Fruit fly (Drosophila melanogaster) whole organism, embryonic: ENCODE results near the gene Usp8.

Experiments
- Antp ChIP-seq: fragments of 200-800 bp; sonication (Bioruptor generic); optimal IDR thresholded peaks from 3 replicates; lab custom pipeline; 2016; ENCODE audit warnings: missing biosample characterization, missing genetic modification characterization
- CG10209 ChIP-seq: fragments of 200-800 bp; sonication (Bioruptor generic); optimal IDR thresholded peaks from 3 replicates; lab custom pipeline; 2017; ENCODE audit warnings: missing biosample characterization, mild to moderate bottlenecking, missing genetic modification characterization, missing genetic modification reagents
- CG10431 ChIP-seq: fragments of 200-800 bp; sonication (Bioruptor generic); optimal IDR thresholded peaks from 3 replicates; lab custom pipeline; 2018; ENCODE audit warnings: missing biosample characterization, mild to moderate bottlenecking, missing genetic modification characterization
- CG10462 ChIP-seq: fragments of 200-800 bp; sonication (Bioruptor generic); optimal IDR thresholded peaks from 2 replicates; lab custom pipeline; 2016; ENCODE audit warnings: missing biosample characterization, missing genetic modification characterization
- CG11456 ChIP-seq: fragments of 200-800 bp; sonication (Bioruptor generic); IDR thresholded peaks from 3 replicates; pipeline ENCODE4 v1.3.6; 2022; ENCODE audit warnings: missing biosample characterization, missing genetic modification characterization
- CG11695 ChIP-seq: fragments of 200-800 bp; sonication (Bioruptor generic); IDR thresholded peaks from 3 replicates; pipeline ENCODE4 v1.3.6; 2022; ENCODE audit warnings: missing biosample characterization, missing genetic modification characterization
- CG11723 ChIP-seq: fragments of 200-800 bp; sonication (Bioruptor generic); optimal IDR thresholded peaks from 2 replicates; lab custom pipeline; 2017; ENCODE audit warnings: missing biosample characterization, mild to moderate bottlenecking, missing genetic modification characterization
- CG12219 ChIP-seq: fragments of 200-800 bp; sonication (Bioruptor generic); optimal IDR thresholded peaks from 3 replicates; lab custom pipeline; 2018; ENCODE audit warnings: missing biosample characterization, mild to moderate bottlenecking, missing genetic modification characterization
- CG13123 ChIP-seq: fragments of 200-800 bp; sonication (Bioruptor generic); optimal IDR thresholded peaks from 2 replicates; lab custom pipeline; 2016; ENCODE audit warnings: missing biosample characterization, missing genetic modification characterization
- CG14014 ChIP-seq: fragments of 200-800 bp; sonication (Bioruptor generic); IDR thresholded peaks from 2 replicates; pipeline ENCODE4 v1.3.6; 2022; ENCODE audit warnings: missing biosample characterization, missing genetic modification characterization
- CG14050 ChIP-seq: fragments of 200-800 bp; sonication (Bioruptor generic); IDR thresholded peaks from 3 replicates; pipeline ENCODE4 v1.3.6; 2022; ENCODE audit warnings: missing biosample characterization, missing genetic modification characterization
- CG14860 ChIP-seq: fragments of 200-800 bp; sonication (Bioruptor generic); IDR thresholded peaks from 3 replicates; pipeline ENCODE4 v1.3.6; 2022; ENCODE audit warnings: missing biosample characterization, missing genetic modification characterization; ENCODE audit not compliant: partially characterized antibody
- CG1647 ChIP-seq: fragments of 200-800 bp; sonication (Bioruptor generic); optimal IDR thresholded peaks from 3 replicates; lab custom pipeline; 2016; ENCODE audit warnings: missing biosample characterization, missing genetic modification characterization
- CG17385 ChIP-seq: fragments of 200-800 bp; sonication (Bioruptor generic); optimal IDR thresholded peaks from 3 replicates; lab custom pipeline; 2018; ENCODE audit warnings: missing biosample characterization, mild to moderate bottlenecking, missing genetic modification characterization
- CG18011 ChIP-seq: fragments of 200-800 bp; sonication (Bioruptor generic); optimal IDR thresholded peaks from 2 replicates; lab custom pipeline; 2017; ENCODE audit warnings: missing biosample characterization, missing genetic modification characterization, mild to moderate bottlenecking, moderate library complexity, missing genotype
- CG2889 ChIP-seq: fragments of 200-800 bp; sonication (Bioruptor generic); IDR thresholded peaks from 3 replicates; pipeline ENCODE4 v1.3.6; 2022; ENCODE audit warnings: missing biosample characterization, missing genetic modification characterization
- CG32532 ChIP-seq: fragments of 200-800 bp; sonication (Bioruptor generic); IDR thresholded peaks from 2 replicates; pipeline ENCODE4 v1.3.6; 2022; ENCODE audit warnings: missing biosample characterization, missing genetic modification characterization
- CG7372 ChIP-seq: fragments of 200-800 bp; sonication (Bioruptor generic); IDR thresholded peaks from 2 replicates; pipeline ENCODE4 v1.3.6; 2022; ENCODE audit warnings: missing biosample characterization, missing genetic modification characterization
- CG7928 ChIP-seq: fragments of 200-800 bp; sonication (Bioruptor generic); optimal IDR thresholded peaks from 2 replicates; lab custom pipeline; 2017; ENCODE audit warnings: missing biosample characterization, mild to moderate bottlenecking, missing genetic modification characterization
- CG8281 ChIP-seq: fragments of 200-800 bp; sonication (Bioruptor generic); optimal IDR thresholded peaks from 2 replicates; lab custom pipeline; 2018; ENCODE audit warnings: missing biosample characterization, mild to moderate bottlenecking, missing genetic modification characterization, moderate library complexity
- Chrac-16 ChIP-seq: fragments of 200-800 bp; sonication (Bioruptor generic); optimal IDR thresholded peaks from 3 replicates; lab custom pipeline; 2016; ENCODE audit warnings: missing biosample characterization, missing genetic modification characterization
- Dbx ChIP-seq: fragments of 200-800 bp; sonication (Bioruptor generic); IDR thresholded peaks from 3 replicates; pipeline ENCODE4 v1.3.6; 2022; ENCODE audit warnings: missing biosample characterization, missing genetic modification characterization
- Dek ChIP-seq: fragments of 200-800 bp; sonication (Bioruptor generic); optimal IDR thresholded peaks from 3 replicates; lab custom pipeline; 2019; ENCODE audit warnings: missing biosample characterization, mild to moderate bottlenecking, missing genetic modification characterization, moderate library complexity
- Dref ChIP-seq: fragments of 200-800 bp; sonication (Bioruptor generic); IDR thresholded peaks from 2 replicates; pipeline ENCODE4 v1.3.6; 2022; ENCODE audit warnings: missing biosample characterization, missing genetic modification characterization
- E2f1 ChIP-seq: fragments of 200-800 bp; sonication (Bioruptor generic); IDR thresholded peaks from 2 replicates; pipeline ENCODE4 v1.3.6; 2022; ENCODE audit warnings: missing biosample characterization, missing genetic modification characterization
- Fer1 ChIP-seq: fragments of 200-800 bp; sonication (Bioruptor generic); optimal IDR thresholded peaks from 2 replicates; lab custom pipeline; 2017; ENCODE audit warnings: missing biosample characterization, mild to moderate bottlenecking, missing genetic modification characterization
- Gug ChIP-seq: fragments of 200-800 bp; sonication (Bioruptor generic); IDR thresholded peaks from 4 replicates; pipeline ENCODE4 v1.3.6; 2022; ENCODE audit warnings: missing biosample characterization, missing genetic modification characterization
- HLH54F ChIP-seq: fragments of 200-800 bp; sonication (Bioruptor generic); optimal IDR thresholded peaks from 3 replicates; lab custom pipeline; 2016; ENCODE audit warnings: missing biosample characterization, missing genetic modification characterization
- MTF-1 ChIP-seq: fragments of 200-800 bp; sonication (Bioruptor generic); optimal IDR thresholded peaks from 2 replicates; lab custom pipeline; 2018; ENCODE audit warnings: missing biosample characterization, mild to moderate bottlenecking, missing genetic modification characterization, borderline replicate concordance
- Meics ChIP-seq: fragments of 200-800 bp; sonication (Bioruptor generic); optimal IDR thresholded peaks from 2 replicates; lab custom pipeline; 2017; ENCODE audit warnings: missing biosample characterization, mild to moderate bottlenecking, missing genetic modification characterization
- Stat92E ChIP-seq, 3 experiments: fragments of >200 bp in 2 of 3; fragments of 200-800 bp in 1 of 3; sonication (Bioruptor generic) in 1 of 3; optimal IDR thresholded peaks; 2 replicates each; lab custom pipeline; 2017 to 2019; ENCODE audit warnings: missing biosample characterization in 3 of 3, missing genetic modification characterization in 3 of 3, mild to moderate bottlenecking in 1 of 3, moderate library complexity in 1 of 3
- Vsx1 ChIP-seq: fragments of 200-800 bp; sonication (Bioruptor generic); optimal IDR thresholded peaks from 2 replicates; lab custom pipeline; 2017; ENCODE audit warnings: missing biosample characterization, mild to moderate bottlenecking, missing genetic modification characterization, missing genetic modification reagents
- YL-1 ChIP-seq: fragments of 200-800 bp; sonication (Bioruptor generic); optimal IDR thresholded peaks from 3 replicates; lab custom pipeline; 2017; ENCODE audit warnings: missing biosample characterization, mild to moderate bottlenecking, missing genetic modification characterization
- cato ChIP-seq: fragments of 200-800 bp; sonication (Bioruptor generic); optimal IDR thresholded peaks from 2 replicates; lab custom pipeline; 2016; ENCODE audit warnings: missing biosample characterization, missing genetic modification characterization, borderline replicate concordance
- ci ChIP-seq: fragments of 200-800 bp; sonication (Bioruptor generic); IDR thresholded peaks from 3 replicates; pipeline ENCODE4 v1.3.6; 2022; ENCODE audit warnings: missing biosample characterization, missing genetic modification characterization
- en ChIP-seq: fragments of 200-800 bp; sonication (Bioruptor generic); optimal IDR thresholded peaks from 2 replicates; lab custom pipeline; 2016; ENCODE audit warnings: missing biosample characterization, missing genetic modification characterization
- klu ChIP-seq: fragments of 200-800 bp; sonication (Bioruptor generic); IDR thresholded peaks from 2 replicates; pipeline ENCODE4 v1.3.6; 2022; ENCODE audit warnings: missing biosample characterization, missing genetic modification characterization
- oc ChIP-seq: fragments of 200-800 bp; sonication (Bioruptor generic); optimal IDR thresholded peaks from 2 replicates; lab custom pipeline; 2018; ENCODE audit warnings: missing biosample characterization, mild to moderate bottlenecking, missing genetic modification characterization, moderate library complexity
- onecut ChIP-seq: fragments of 200-800 bp; sonication (Bioruptor generic); IDR thresholded peaks from 2 replicates; pipeline ENCODE4 v1.3.6; 2022; ENCODE audit warnings: missing biosample characterization, missing genetic modification characterization
- otp ChIP-seq: fragments of 200-800 bp; sonication (Bioruptor generic); IDR thresholded peaks from 3 replicates; pipeline ENCODE4, ENCODE4 v1.3.6; 2022; ENCODE audit warnings: missing biosample characterization, missing genetic modification characterization
- peb ChIP-seq: fragments of 200-800 bp; sonication (Bioruptor generic); IDR thresholded peaks from 2 replicates; pipeline ENCODE4 v1.3.6; 2022; ENCODE audit warnings: missing biosample characterization, missing genetic modification characterization
- pita ChIP-seq: fragments of 200-800 bp; sonication (Bioruptor generic); optimal IDR thresholded peaks from 2 replicates; lab custom pipeline; 2017; ENCODE audit warnings: missing biosample characterization, mild to moderate bottlenecking, missing genetic modification characterization
- ranshi ChIP-seq: fragments of 200-800 bp; sonication (Bioruptor generic); IDR thresholded peaks from 2 replicates; pipeline ENCODE4 v1.3.6; 2022; ENCODE audit warnings: missing biosample characterization, missing genetic modification characterization
- run ChIP-seq: fragments of 200-800 bp; sonication (Bioruptor generic); optimal IDR thresholded peaks from 3 replicates; lab custom pipeline; 2018; ENCODE audit warnings: missing biosample characterization, mild to moderate bottlenecking, missing genetic modification characterization
- shn ChIP-seq: fragments of 200-800 bp; sonication (Bioruptor generic); optimal IDR thresholded peaks from 3 replicates; lab custom pipeline; 2016; ENCODE audit warnings: missing biosample characterization, missing genetic modification characterization
- sug ChIP-seq: fragments of 200-800 bp; optimal IDR thresholded peaks from 2 replicates; lab custom pipeline; 2019; ENCODE audit warnings: missing biosample characterization, mild to moderate bottlenecking, missing genetic modification characterization, moderate library complexity
- tup ChIP-seq: fragments of 200-800 bp; sonication (Bioruptor generic); optimal IDR thresholded peaks from 2 replicates; lab custom pipeline; 2016; ENCODE audit warnings: missing biosample characterization, mild to moderate bottlenecking, missing genetic modification characterization, moderate library complexity
- wdn ChIP-seq: fragments of 200-800 bp; sonication (Bioruptor generic); IDR thresholded peaks from 2 replicates; pipeline ENCODE4 v1.3.6; 2022; ENCODE audit warnings: missing biosample characterization, missing genetic modification characterization
- z ChIP-seq: fragments of 200-800 bp; sonication (Bioruptor generic); IDR thresholded peaks from 3 replicates; pipeline ENCODE4 v1.3.6; 2022; ENCODE audit warnings: missing biosample characterization, missing genetic modification characterization
- zfh2 ChIP-seq: fragments of 200-800 bp; sonication (Bioruptor generic); optimal IDR thresholded peaks from 2 replicates; lab custom pipeline; 2016; ENCODE audit warnings: missing biosample characterization, missing genetic modification characterization

Gene Usp8

dm6 chr3R:21156572-21157480 is 22.8 kb downstream of the Usp8 start (continued):
- TF ChIP-seq Vsx1: peak; percentile 79
- TF ChIP-seq CG10209 (GFP tag; lab: Kevin White, UChicago): no peak
- peak; percentile 83 for TF ChIP-seq CG17385 (GFP tag; lab: Kevin White, UChicago)
- no peak for TF ChIP-seq klu (GFP tag; lab: Robert Waterston, UW)
- no peak; the same call in 2 of the 3 replicates for TF ChIP-seq CG14050 (GFP tag; lab: Robert Waterston, UW)
- no peak for TF ChIP-seq Gug (GFP tag; lab: Robert Waterston, UW)
- TF ChIP-seq z (GFP tag; lab: Robert Waterston, UW): no peak
- TF ChIP-seq CG10462 (GFP tag; lab: Kevin White, UChicago): no peak
- TF ChIP-seq CG2889 (GFP tag; lab: Robert Waterston, UW): no peak
- TF ChIP-seq CG7928 (GFP tag; lab: Kevin White, UChicago): no peak
- no peak for TF ChIP-seq Chrac-16 (GFP tag; lab: Kevin White, UChicago)
- no peak for TF ChIP-seq Stat92E (GFP tag; optimal IDR thresholded peaks at IDR 0.05; lab: Kevin White, UChicago)
- no peak for TF ChIP-seq cato (GFP tag; lab: Kevin White, UChicago)
- TF ChIP-seq MTF-1 (GFP tag; lab: Kevin White, UChicago): no peak
- no peak for TF ChIP-seq run (tag; lab: Kevin White, UChicago)
- TF ChIP-seq tup (GFP tag; lab: Kevin White, UChicago): no peak
- TF ChIP-seq ranshi (GFP tag; lab: Robert Waterston, UW): no peak
- TF ChIP-seq wdn (GFP tag; lab: Robert Waterston, UW): no peak
- no peak for TF ChIP-seq CG11695
- TF ChIP-seq CG8281 (tag; lab: Kevin White, UChicago): no peak
- no peak for TF ChIP-seq Antp (GFP tag; lab: Kevin White, UChicago)
- peak; percentile 24 for TF ChIP-seq oc (tag; lab: Kevin White, UChicago)
- 0 out of 3 replicates have a peak, but pooled peaks have one; percentile 5 for TF ChIP-seq ci (GFP tag; lab: Robert Waterston, UW)
- TF ChIP-seq E2f1 (GFP tag; lab: Robert Waterston, UW): no peak
- TF ChIP-seq Dref (GFP tag; lab: Robert Waterston, UW): no peak
- no peak for TF ChIP-seq CG18011 (GFP tag; lab: Kevin White, UChicago)
- no peak for TF ChIP-seq CG14014
- no peak for TF ChIP-seq CG13123 (GFP tag; lab: Kevin White, UChicago)
- no peak for TF ChIP-seq otp (GFP tag; lab: Robert Waterston, UW)
- no peak for TF ChIP-seq Dbx (GFP tag; lab: Robert Waterston, UW)
- TF ChIP-seq CG1647 (GFP tag; lab: Kevin White, UChicago): no peak
- TF ChIP-seq CG32532: no peak
- peak; percentile 98 for TF ChIP-seq onecut (GFP tag; lab: Robert Waterston, UW)
- TF ChIP-seq zfh2: no peak
- no peak for TF ChIP-seq Meics (GFP tag; lab: Kevin White, UChicago)
- TF ChIP-seq CG14860 (GFP tag; lab: Robert Waterston, UW): no peak
- no peak for TF ChIP-seq CG12219
- TF ChIP-seq YL-1: no peak
- TF ChIP-seq pita (GFP tag; lab: Kevin White, UChicago): no peak
- no peak for TF ChIP-seq CG10431 (GFP tag; lab: Kevin White, UChicago)
- no peak for TF ChIP-seq en (GFP tag; lab: Kevin White, UChicago)
- no peak for TF ChIP-seq shn
- no peak for TF ChIP-seq CG11456 (GFP tag; lab: Robert Waterston, UW)
- no peak for TF ChIP-seq CG7372 (GFP tag; lab: Robert Waterston, UW)
- no peak for TF ChIP-seq HLH54F (GFP tag; lab: Kevin White, UChicago)
- TF ChIP-seq Fer1 (GFP tag; lab: Kevin White, UChicago): no peak
- peak; percentile 29 for TF ChIP-seq sug (tag; lab: Kevin White, UChicago)
- no peak for TF ChIP-seq Dek (tag; lab: Kevin White, UChicago)
- TF ChIP-seq CG11723 (GFP tag; lab: Kevin White, UChicago): no peak
- no peak for TF ChIP-seq peb (GFP tag; lab: Robert Waterston, UW)
